Fruit fly (Drosophila melanogaster): Measurements from ENCODE around the gene BomT3.

dm6 chr3R:22117149-22117548 lies 31.0 kb upstream of the BomT3 start, which contains the start of gene Ir94b:
- TF ChIP-seq psq (optimal IDR thresholded peaks at IDR 0.05) (no peak), usp (GFP tag; optimal IDR thresholded peaks at IDR 0.05) (no peak), pan (optimal IDR thresholded peaks at IDR 0.05) (no peak)
